Fruit fly (Drosophila melanogaster) whole organism: ENCODE data around the gene CG4438.

ENCODE experiments used
- CG8478 ChIP-seq: fragments of >200 bp; optimal IDR thresholded peaks from 2 replicates; lab custom pipeline; 2018; ENCODE audit warnings: inconsistent platforms
- Dll ChIP-seq: fragments of >200 bp; optimal IDR thresholded peaks from 2 replicates; lab custom pipeline; 2017
- EcR ChIP-seq, 2 experiments: fragments of >200 bp; optimal IDR thresholded peaks; 2 replicates each; lab custom pipeline; 2017; ENCODE audit warnings: missing biosample characterization in 2 of 2, missing genetic modification characterization in 2 of 2, missing genetic modification reagents in 2 of 2
- pan ChIP-seq: fragments of >200 bp; optimal IDR thresholded peaks from 2 replicates; lab custom pipeline; 2017
- psq ChIP-seq: fragments of >200 bp; optimal IDR thresholded peaks from 2 replicates; lab custom pipeline; 2017
- usp ChIP-seq: fragments of >200 bp; optimal IDR thresholded peaks from 2 replicates; lab custom pipeline; 2017; ENCODE audit warnings: missing biosample characterization, missing genetic modification characterization, mixed read lengths

DNA sequence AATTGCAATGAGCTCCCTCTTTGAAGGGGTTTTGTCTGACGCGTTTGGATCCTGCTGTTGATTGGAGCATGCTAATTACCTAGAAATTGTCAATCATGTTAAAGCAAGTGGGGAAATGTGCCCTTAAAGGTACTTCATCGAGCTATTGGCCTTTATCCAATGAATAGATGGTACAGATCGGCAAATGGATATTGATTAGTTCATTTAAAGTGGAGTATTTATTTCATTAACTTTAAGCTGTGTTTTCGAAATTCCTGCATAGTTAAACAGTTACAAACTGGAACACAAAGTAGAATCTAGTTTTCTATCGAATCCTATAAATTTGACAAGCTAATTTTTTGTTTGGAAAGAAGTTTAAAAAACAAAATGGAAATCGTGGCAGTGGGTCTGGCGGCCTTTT lies 30.4 kb downstream of the CG4438 start, which contains the start of gene CG34181:
- TF ChIP-seq CG8478 (no peak), usp (GFP tag; lab: Kevin White, UChicago) (no peak), pan (no peak), psq (lab: Kevin White, UChicago) (no peak), Dll (lab: Kevin White, UChicago) (no peak), EcR (GFP tag; optimal IDR thresholded peaks at IDR 0.05; lab: Kevin White, UChicago) (no peak)
